Fruit fly (Drosophila melanogaster) whole organism, prepupa: Measurements from ENCODE around the gene CG33920.

Experiments used
- Blimp-1 ChIP-seq: fragments of 200-800 bp; sonication (Bioruptor generic); optimal IDR thresholded peaks from 3 replicates; lab custom pipeline; 2017; ENCODE audit warnings: missing biosample characterization, missing genetic modification characterization, mild to moderate bottlenecking, moderate library complexity, missing genetic modification reagents
- CG10631 ChIP-seq: fragments of 200-800 bp; sonication (Bioruptor generic); optimal IDR thresholded peaks from 2 replicates; lab custom pipeline; 2016; ENCODE audit warnings: missing biosample characterization, missing genetic modification characterization
- CG11762 ChIP-seq: fragments of 200-800 bp; sonication (Bioruptor generic); optimal IDR thresholded peaks from 3 replicates; lab custom pipeline; 2016; ENCODE audit warnings: missing biosample characterization, missing genetic modification characterization; ENCODE audit not compliant: insufficient read depth
- CG15336 ChIP-seq: fragments of 200-800 bp; sonication (Bioruptor generic); IDR thresholded peaks from 2 replicates; pipeline ENCODE4 v1.3.6; 2022; ENCODE audit warnings: missing biosample characterization, missing genetic modification characterization
- CG31627 ChIP-seq: fragments of 200-800 bp; sonication (Bioruptor generic); optimal IDR thresholded peaks from 3 replicates; lab custom pipeline; 2016; ENCODE audit warnings: missing biosample characterization, missing genetic modification characterization
- CG32006 ChIP-seq: fragments of 200-800 bp; sonication (Bioruptor generic); optimal IDR thresholded peaks from 3 replicates; lab custom pipeline; 2017; ENCODE audit warnings: missing biosample characterization, mild to moderate bottlenecking, missing genetic modification characterization
- CG34406 ChIP-seq: fragments of 200-800 bp; sonication (Bioruptor generic); optimal IDR thresholded peaks from 3 replicates; lab custom pipeline; 2016; ENCODE audit warnings: missing biosample characterization, missing genetic modification characterization
- CG6163 ChIP-seq: fragments of 200-800 bp; sonication (Bioruptor generic); IDR thresholded peaks from 3 replicates; pipeline ENCODE4 v1.3.6; 2022; ENCODE audit warnings: missing biosample characterization, missing genetic modification characterization
- CG6276 ChIP-seq: fragments of 200-800 bp; sonication (Bioruptor generic); optimal IDR thresholded peaks from 2 replicates; lab custom pipeline; 2017; ENCODE audit warnings: missing biosample characterization, mild to moderate bottlenecking, missing genetic modification characterization
- CG6792 ChIP-seq: fragments of 200-800 bp; sonication (Bioruptor generic); optimal IDR thresholded peaks from 3 replicates; lab custom pipeline; 2016; ENCODE audit warnings: missing biosample characterization, missing genetic modification characterization
- CG6808 ChIP-seq: fragments of 200-800 bp; sonication (Bioruptor generic); optimal IDR thresholded peaks from 3 replicates; lab custom pipeline; 2017; ENCODE audit warnings: missing biosample characterization, missing genetic modification characterization, mild to moderate bottlenecking, moderate library complexity, missing genetic modification reagents
- CG8119 ChIP-seq: fragments of 200-800 bp; sonication (Bioruptor generic); IDR thresholded peaks from 3 replicates; pipeline ENCODE4 v1.3.6; 2022; ENCODE audit warnings: missing biosample characterization, missing genetic modification characterization
- CG8319 ChIP-seq: fragments of 200-800 bp; sonication (Bioruptor generic); optimal IDR thresholded peaks from 3 replicates; lab custom pipeline; 2016; ENCODE audit warnings: missing biosample characterization, missing genetic modification characterization
- CG9139 ChIP-seq: fragments of 200-800 bp; sonication (Bioruptor generic); optimal IDR thresholded peaks from 3 replicates; lab custom pipeline; 2017; ENCODE audit warnings: missing biosample characterization, mild to moderate bottlenecking, missing genetic modification characterization
- Eip78C ChIP-seq: fragments of 200-800 bp; sonication (Bioruptor generic); peaks from one replicate; lab custom pipeline; 2016; ENCODE audit warnings: missing biosample characterization, missing genetic modification characterization
- Eip93F ChIP-seq: fragments of 200-800 bp; sonication (Bioruptor generic); optimal IDR thresholded peaks from 2 replicates; lab custom pipeline; 2016; ENCODE audit warnings: missing biosample characterization, mild to moderate bottlenecking, missing genetic modification characterization
- Ets21C ChIP-seq: fragments of 200-800 bp; sonication (Bioruptor generic); optimal IDR thresholded peaks from 3 replicates; lab custom pipeline; 2016; ENCODE audit warnings: missing biosample characterization, missing genetic modification characterization
- Gug ChIP-seq: fragments of 200-800 bp; sonication (Bioruptor generic); IDR thresholded peaks from 2 replicates; pipeline ENCODE4 v1.3.6; 2022; ENCODE audit warnings: missing biosample characterization, missing genetic modification characterization
- Lpt ChIP-seq: fragments of 200-800 bp; sonication (Bioruptor generic); optimal IDR thresholded peaks from 3 replicates; lab custom pipeline; 2016; ENCODE audit warnings: missing biosample characterization, missing genetic modification characterization
- Met ChIP-seq: fragments of 200-800 bp; sonication (Bioruptor generic); optimal IDR thresholded peaks from 3 replicates; lab custom pipeline; 2016; ENCODE audit warnings: missing biosample characterization, missing genetic modification characterization
- Smox ChIP-seq: fragments of 200-800 bp; sonication (Bioruptor generic); optimal IDR thresholded peaks from 3 replicates; lab custom pipeline; 2016; ENCODE audit warnings: missing biosample characterization, missing genetic modification characterization
- Sox102F ChIP-seq: fragments of 200-800 bp; sonication (Bioruptor generic); optimal IDR thresholded peaks from 2 replicates; lab custom pipeline; 2016; ENCODE audit warnings: missing biosample characterization, mild to moderate bottlenecking, missing genetic modification characterization
- Sox14 ChIP-seq: fragments of 200-800 bp; sonication (Bioruptor generic); optimal IDR thresholded peaks from 3 replicates; lab custom pipeline; 2016; ENCODE audit warnings: missing biosample characterization, missing genetic modification characterization
- achi ChIP-seq: fragments of 200-800 bp; sonication (Bioruptor generic); optimal IDR thresholded peaks from 3 replicates; lab custom pipeline; 2016; ENCODE audit warnings: missing biosample characterization, missing genetic modification characterization
- acj6 ChIP-seq: fragments of 200-800 bp; sonication (Bioruptor generic); optimal IDR thresholded peaks from 3 replicates; lab custom pipeline; 2016; ENCODE audit warnings: missing biosample characterization, missing genetic modification characterization
- cyc ChIP-seq: fragments of 200-800 bp; sonication (Bioruptor generic); optimal IDR thresholded peaks from 3 replicates; lab custom pipeline; 2016; ENCODE audit warnings: missing biosample characterization, missing genetic modification characterization
- eg ChIP-seq: fragments of 200-800 bp; sonication (Bioruptor generic); IDR thresholded peaks from 3 replicates; pipeline ENCODE4 v1.3.6; 2022; ENCODE audit warnings: missing biosample characterization, missing genetic modification characterization
- esn ChIP-seq: fragments of 200-800 bp; sonication (Bioruptor generic); optimal IDR thresholded peaks from 2 replicates; lab custom pipeline; 2016; ENCODE audit warnings: missing biosample characterization, mild to moderate bottlenecking, missing genetic modification characterization, moderate library complexity
- fd59A ChIP-seq: fragments of 200-800 bp; sonication (Bioruptor generic); optimal IDR thresholded peaks from 2 replicates; lab custom pipeline; 2017; ENCODE audit warnings: missing biosample characterization, mild to moderate bottlenecking, missing genetic modification characterization, missing genetic modification reagents
- fd85E ChIP-seq: fragments of 200-800 bp; sonication (Bioruptor generic); optimal IDR thresholded peaks from 3 replicates; lab custom pipeline; 2016; ENCODE audit warnings: missing biosample characterization, missing genetic modification characterization
- fkh ChIP-seq: fragments of 200-800 bp; sonication (Bioruptor generic); optimal IDR thresholded peaks from 3 replicates; lab custom pipeline; 2017; ENCODE audit warnings: missing biosample characterization, mild to moderate bottlenecking, missing genetic modification characterization, moderate library complexity
- lz ChIP-seq: fragments of 200-800 bp; sonication (Bioruptor generic); optimal IDR thresholded peaks from 3 replicates; lab custom pipeline; 2016; ENCODE audit warnings: missing biosample characterization, missing genetic modification characterization
- net ChIP-seq: fragments of 200-800 bp; sonication (Bioruptor generic); optimal IDR thresholded peaks from 3 replicates; lab custom pipeline; 2016; ENCODE audit warnings: missing biosample characterization, missing genetic modification characterization
- spab ChIP-seq: fragments of 200-800 bp; sonication (Bioruptor generic); optimal IDR thresholded peaks from 2 replicates; lab custom pipeline; 2017; ENCODE audit warnings: missing biosample characterization, mild to moderate bottlenecking, missing genetic modification characterization, missing genetic modification reagents
- ss ChIP-seq, 2 experiments: fragments of 200-800 bp; sonication (Bioruptor generic); optimal IDR thresholded peaks; 2 replicates in 1 of 2; 3 replicates in 1 of 2; lab custom pipeline; 2017 to 2018; ENCODE audit warnings: mild to moderate bottlenecking in 2 of 2, missing biosample characterization in 2 of 2, missing genetic modification characterization in 2 of 2, moderate library complexity in 1 of 2
- vri ChIP-seq: fragments of 200-800 bp; sonication (Bioruptor generic); optimal IDR thresholded peaks from 3 replicates; lab custom pipeline; 2016; ENCODE audit warnings: missing biosample characterization, mild to moderate bottlenecking, missing genetic modification characterization

Gene CG33920

dm6 chr3R:31059036-31059806 is 14.3 kb upstream of the CG33920 start (continued):
- TF ChIP-seq vri (GFP tag; lab: Kevin White, UChicago) = peak; percentile 68
- TF ChIP-seq acj6 (GFP tag; lab: Kevin White, UChicago) = peak; percentile 91
- TF ChIP-seq CG34406 (GFP tag; lab: Kevin White, UChicago) = peak; percentile 94
- peak; percentile 76 for TF ChIP-seq fkh (GFP tag; lab: Kevin White, UChicago)
- peak; percentile 85 for TF ChIP-seq CG8119
- peak; percentile 63 for TF ChIP-seq fd85E (GFP tag; lab: Kevin White, UChicago)
- TF ChIP-seq ss (GFP tag; optimal IDR thresholded peaks at IDR 0.05; lab: Kevin White, UChicago) = peak in 1 of 2 experiments; percentile 86
- peak; percentile 84 for TF ChIP-seq eg (GFP tag; lab: Robert Waterston, UW)
- peak; percentile 48 for TF ChIP-seq CG9139 (GFP tag; lab: Kevin White, UChicago)
- TF ChIP-seq Blimp-1 = peak; percentile 84
- TF ChIP-seq CG15336 (GFP tag; lab: Robert Waterston, UW) = peak; percentile 82
- peak; percentile 92 for TF ChIP-seq CG6163 (GFP tag; lab: Robert Waterston, UW)
- no peak for TF ChIP-seq CG6276 (GFP tag; lab: Kevin White, UChicago)
- peak; percentile 75 for TF ChIP-seq Sox14
- TF ChIP-seq CG31627 (GFP tag; lab: Kevin White, UChicago) = peak; percentile 85
- TF ChIP-seq CG10631 (GFP tag; lab: Kevin White, UChicago) = peak; percentile 86
- peak; percentile 49 for TF ChIP-seq fd59A
- peak; percentile 91 for TF ChIP-seq CG6792 (GFP tag; lab: Kevin White, UChicago)
- TF ChIP-seq spab (GFP tag; lab: Kevin White, UChicago) = peak; percentile 74
- TF ChIP-seq Sox102F (GFP tag; lab: Kevin White, UChicago) = peak; percentile 91
- TF ChIP-seq Lpt (GFP tag; lab: Kevin White, UChicago) = peak; percentile 77
- TF ChIP-seq Ets21C = peak; percentile 74
- TF ChIP-seq achi = peak; percentile 89

- TF ChIP-seq CG34406 (GFP tag; lab: Kevin White, UChicago) = no peak
- peak; percentile 9 for TF ChIP-seq CG31627 (GFP tag; lab: Kevin White, UChicago)
- no peak for TF ChIP-seq CG32006
- no peak for TF ChIP-seq CG8119
- TF ChIP-seq CG6808 (GFP tag; lab: Kevin White, UChicago) = no peak
- TF ChIP-seq Smox (GFP tag; lab: Kevin White, UChicago) = no peak
- TF ChIP-seq acj6 (GFP tag; lab: Kevin White, UChicago) = no peak
- no peak for TF ChIP-seq cyc
- TF ChIP-seq Gug (GFP tag; lab: Robert Waterston, UW) = no peak
- no peak for TF ChIP-seq esn (GFP tag; lab: Kevin White, UChicago)
- TF ChIP-seq lz = no peak
- TF ChIP-seq Eip78C (GFP tag; lab: Kevin White, UChicago) = peak; percentile 56
- no peak for TF ChIP-seq Met (GFP tag; lab: Kevin White, UChicago)
- no peak for TF ChIP-seq net
Measured at dm6 chr3R:31053784-31054221, 8.9 kb upstream of the CG33920 start, which contains the start of gene Chchd3. Gene Chchd3 (minus strand): TSS chr3R:31053915.

dm6 chr3R:31048629-31049028 is 3.7 kb upstream of the CG33920 start, which contains the start of gene Alp4:
Gene Alp4 (plus strand): TSS chr3R:31048929.
- TF ChIP-seq CG6163 (GFP tag; lab: Robert Waterston, UW) = no peak
- no peak for TF ChIP-seq Eip93F (GFP tag; lab: Kevin White, UChicago)
- TF ChIP-seq CG11762 (GFP tag; lab: Kevin White, UChicago) = no peak
- TF ChIP-seq cyc = no peak
- no peak for TF ChIP-seq CG8319 (GFP tag; lab: Kevin White, UChicago)
